Fruit fly (Drosophila melanogaster): Measurements from ENCODE around the gene Vps53.

Gene Vps53

DNA sequence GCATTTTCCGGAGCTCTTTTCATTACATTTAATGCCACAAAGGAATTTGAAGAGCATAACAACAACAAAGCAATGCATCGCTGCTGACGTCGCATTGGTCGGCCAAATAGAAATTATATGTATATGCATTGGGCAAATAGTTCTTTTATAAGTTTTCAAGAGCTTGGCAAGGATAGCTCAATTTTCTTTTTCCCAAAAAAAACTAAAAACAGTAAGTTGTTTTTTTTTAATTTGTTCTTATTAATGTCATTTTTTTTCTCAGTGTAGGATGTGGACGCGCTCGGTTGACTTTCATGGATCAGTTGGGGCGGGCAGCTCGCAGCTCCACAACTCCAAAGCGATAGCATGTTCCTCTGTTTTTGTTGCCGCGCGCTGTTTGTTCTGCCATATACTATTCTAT lies 26.7 kb downstream of the Vps53 start:
- TF ChIP-seq Ets98B (GFP tag; IDR thresholded peaks at IDR 0.05): peak; percentile 26; the same call in 1 of the 2 replicates
- TF ChIP-seq EcR (GFP tag; optimal IDR thresholded peaks at IDR 0.05): no peak
- peak; percentile 27 for TF ChIP-seq CG17806 (tag; optimal IDR thresholded peaks at IDR 0.05)
- no peak for TF ChIP-seq CG13204 (GFP tag; optimal IDR thresholded peaks at IDR 0.05)
- TF ChIP-seq CG9948 (tag; optimal IDR thresholded peaks at IDR 0.05): peak; percentile 5
- TF ChIP-seq D1 (tag; optimal IDR thresholded peaks at IDR 0.05): no peak
- peak; percentile 50 for TF ChIP-seq CG8301 (tag; optimal IDR thresholded peaks at IDR 0.05)
- TF ChIP-seq rn (GFP tag; IDR thresholded peaks at IDR 0.05): 0 out of 2 replicates have a peak, but pooled peaks have one; percentile 3
- peak; percentile 1 for TF ChIP-seq CG8159 (tag; optimal IDR thresholded peaks at IDR 0.05)
- peak; percentile 58; the same call in 2 of the 3 replicates for TF ChIP-seq CG4496 (GFP tag; IDR thresholded peaks at IDR 0.05)
- no peak for TF ChIP-seq CG34367 (tag; optimal IDR thresholded peaks at IDR 0.05)
- peak; percentile 66 for TF ChIP-seq fd96Ca (GFP tag; IDR thresholded peaks at IDR 0.05)
- no peak; the same call in 1 of the 2 replicates for TF ChIP-seq CG32121 (GFP tag; IDR thresholded peaks at IDR 0.05)
- peak; percentile 68 for TF ChIP-seq Pif1A (GFP tag; optimal IDR thresholded peaks at IDR 0.05)
- peak; percentile 52 for TF ChIP-seq CG12605 (GFP tag; IDR thresholded peaks at IDR 0.05)
- no peak for TF ChIP-seq CG10348 (GFP tag; IDR thresholded peaks at IDR 0.05)
- TF ChIP-seq Pif1B (GFP tag; optimal IDR thresholded peaks at IDR 0.05): no peak
- no peak for TF ChIP-seq Snoo (tag; optimal IDR thresholded peaks at IDR 0.05)
- TF ChIP-seq CG14655 (GFP tag; optimal IDR thresholded peaks at IDR 0.05): peak; percentile 64

- TF ChIP-seq EcR (GFP tag; optimal IDR thresholded peaks at IDR 0.05) (peak; percentile 93), CG9948 (tag; optimal IDR thresholded peaks at IDR 0.05) (no peak)
These were observed 30.8 kb downstream of the Vps53 start for dm6 chr2L:4355066-4355465.

- no peak for TF ChIP-seq D1 (tag; optimal IDR thresholded peaks at IDR 0.05)
- TF ChIP-seq Pif1B (GFP tag; optimal IDR thresholded peaks at IDR 0.05): no peak
- no peak for TF ChIP-seq CG17806 (tag; optimal IDR thresholded peaks at IDR 0.05)
- no peak for TF ChIP-seq CG12605 (GFP tag; IDR thresholded peaks at IDR 0.05)
- TF ChIP-seq Pif1A (GFP tag; optimal IDR thresholded peaks at IDR 0.05): no peak
- no peak for TF ChIP-seq CG9948 (tag; optimal IDR thresholded peaks at IDR 0.05)
- no peak for TF ChIP-seq CG10348 (GFP tag; IDR thresholded peaks at IDR 0.05)
- TF ChIP-seq gl (tag; optimal IDR thresholded peaks at IDR 0.05): no peak
- no peak for TF ChIP-seq CG15710 (tag; optimal IDR thresholded peaks at IDR 0.05)
- no peak for TF ChIP-seq CG8159 (tag; optimal IDR thresholded peaks at IDR 0.05)
- no peak for TF ChIP-seq fd96Ca (GFP tag; IDR thresholded peaks at IDR 0.05)
- no peak for TF ChIP-seq CG13204 (GFP tag; optimal IDR thresholded peaks at IDR 0.05)
- TF ChIP-seq CG34367 (tag; optimal IDR thresholded peaks at IDR 0.05): no peak
- TF ChIP-seq rn (GFP tag; IDR thresholded peaks at IDR 0.05): no peak
- no peak for TF ChIP-seq Snoo (tag; optimal IDR thresholded peaks at IDR 0.05)
- no peak for TF ChIP-seq Ets98B (GFP tag; IDR thresholded peaks at IDR 0.05)
- TF ChIP-seq CG32121 (GFP tag; IDR thresholded peaks at IDR 0.05): no peak
- no peak for TF ChIP-seq CG4496 (GFP tag; IDR thresholded peaks at IDR 0.05)
These were observed 33.2 kb downstream of the Vps53 start, which contains the start of gene CG15429 for dm6 chr2L:4352675-4353074. CG15429 (plus strand) TSS chr2L:4352975.

DNA sequence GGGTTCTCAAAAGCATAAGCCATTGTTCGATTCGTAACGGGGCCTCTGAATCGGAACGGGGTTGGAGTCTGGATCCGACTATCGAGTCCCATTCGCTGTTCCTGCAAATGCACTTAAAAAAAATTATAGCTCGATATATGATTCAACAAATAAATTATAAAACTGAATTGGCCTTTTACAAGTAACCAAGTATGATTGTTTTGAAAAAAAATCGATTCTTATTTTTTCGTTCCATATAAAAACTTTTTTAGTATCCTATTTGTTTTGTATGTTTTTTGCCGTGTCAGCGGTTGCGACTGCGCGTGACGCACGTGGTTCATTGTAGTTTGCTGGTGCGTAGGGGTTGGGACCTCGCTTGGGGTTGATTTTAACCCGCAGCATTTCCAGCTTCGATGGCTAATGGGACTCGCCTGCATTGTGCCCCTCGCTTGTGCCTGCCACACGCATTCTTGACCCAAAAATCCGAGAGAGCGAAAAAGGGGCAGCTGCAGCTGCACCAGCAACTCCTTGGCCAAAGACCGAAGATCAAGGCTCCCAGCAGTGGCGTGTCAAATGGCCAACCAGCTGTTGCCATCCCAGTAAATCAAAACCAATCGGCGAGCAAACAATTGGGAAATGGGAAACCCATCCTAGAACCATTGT lies 35.1 kb downstream of the Vps53 start:
- TF ChIP-seq CG34367 (tag; optimal IDR thresholded peaks at IDR 0.05): peak; percentile 19
- peak; percentile 51 for TF ChIP-seq CG15710 (tag; optimal IDR thresholded peaks at IDR 0.05)
- peak; percentile 46 for TF ChIP-seq CG17806 (tag; optimal IDR thresholded peaks at IDR 0.05)
- TF ChIP-seq gl (tag; optimal IDR thresholded peaks at IDR 0.05): no peak
- TF ChIP-seq CG8301 (tag; optimal IDR thresholded peaks at IDR 0.05): peak; percentile 14
- TF ChIP-seq EcR (GFP tag; optimal IDR thresholded peaks at IDR 0.05): no peak
- no peak for TF ChIP-seq D1 (tag; optimal IDR thresholded peaks at IDR 0.05)
- no peak for TF ChIP-seq CG10348 (GFP tag; IDR thresholded peaks at IDR 0.05)
- TF ChIP-seq CG12605 (GFP tag; IDR thresholded peaks at IDR 0.05): no peak
- peak; percentile 12 for TF ChIP-seq CG14655 (GFP tag; optimal IDR thresholded peaks at IDR 0.05)
- TF ChIP-seq CG9948 (tag; optimal IDR thresholded peaks at IDR 0.05): peak; percentile 29
- no peak for TF ChIP-seq Snoo (tag; optimal IDR thresholded peaks at IDR 0.05)
- no peak for TF ChIP-seq CG32121 (GFP tag; IDR thresholded peaks at IDR 0.05)
- TF ChIP-seq CG8159 (tag; optimal IDR thresholded peaks at IDR 0.05): peak; percentile 63

DNA sequence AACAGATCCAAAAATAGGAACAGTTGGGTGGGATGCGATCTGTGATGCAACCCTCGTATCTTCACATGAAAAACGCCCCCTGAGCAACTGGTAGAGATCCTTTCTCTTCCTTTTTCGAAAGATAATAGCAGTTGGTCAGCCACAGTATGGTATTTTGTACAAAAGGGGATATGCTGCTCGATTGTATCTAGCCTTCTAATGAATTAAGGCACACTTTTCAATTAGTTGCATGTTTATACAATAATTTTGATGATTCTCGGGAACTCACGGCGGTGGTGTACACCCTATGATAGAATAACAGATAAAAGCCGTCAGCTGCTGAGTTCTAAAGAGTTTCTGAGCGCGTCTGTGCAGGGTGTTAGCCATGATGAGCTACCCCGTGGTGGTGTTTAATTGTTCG lies 36.2 kb downstream of the Vps53 start:
- TF ChIP-seq CG10348 (GFP tag; IDR thresholded peaks at IDR 0.05): no peak
- no peak for TF ChIP-seq CG9948 (tag; optimal IDR thresholded peaks at IDR 0.05)
- TF ChIP-seq Ets98B (GFP tag; IDR thresholded peaks at IDR 0.05): no peak
- no peak for TF ChIP-seq CG12605 (GFP tag; IDR thresholded peaks at IDR 0.05)

dm6 chr2L:4348545-4348944 lies 37.3 kb downstream of the Vps53 start:
- TF ChIP-seq CG8159 (tag; optimal IDR thresholded peaks at IDR 0.05): peak; percentile 80
- TF ChIP-seq Pif1A (GFP tag; optimal IDR thresholded peaks at IDR 0.05): peak; percentile 74
- peak; percentile 78 for TF ChIP-seq CG15710 (tag; optimal IDR thresholded peaks at IDR 0.05)
- no peak for TF ChIP-seq D1 (tag; optimal IDR thresholded peaks at IDR 0.05)
- TF ChIP-seq CG8301 (tag; optimal IDR thresholded peaks at IDR 0.05): peak; percentile 42
- peak; percentile 70 for TF ChIP-seq CG17806 (tag; optimal IDR thresholded peaks at IDR 0.05)
- TF ChIP-seq Snoo (tag; optimal IDR thresholded peaks at IDR 0.05): peak; percentile 72
- no peak for TF ChIP-seq rn (GFP tag; IDR thresholded peaks at IDR 0.05)
- TF ChIP-seq Ets98B (GFP tag; IDR thresholded peaks at IDR 0.05): peak; percentile 52
- peak; percentile 36; the same call in 1 of the 2 replicates for TF ChIP-seq CG32121 (GFP tag; IDR thresholded peaks at IDR 0.05)
- TF ChIP-seq fd96Ca (GFP tag; IDR thresholded peaks at IDR 0.05): peak; percentile 48; the same call in 2 of the 3 replicates
- TF ChIP-seq gl (tag; optimal IDR thresholded peaks at IDR 0.05): no peak
- TF ChIP-seq CG34367 (tag; optimal IDR thresholded peaks at IDR 0.05): peak; percentile 51
- TF ChIP-seq CG9948 (tag; optimal IDR thresholded peaks at IDR 0.05): peak; percentile 58
- peak; percentile 57; the same call in 2 of the 3 replicates for TF ChIP-seq CG4496 (GFP tag; IDR thresholded peaks at IDR 0.05)
- peak; percentile 49 for TF ChIP-seq CG13204 (GFP tag; optimal IDR thresholded peaks at IDR 0.05)
- peak; percentile 59 for TF ChIP-seq CG14655 (GFP tag; optimal IDR thresholded peaks at IDR 0.05)
- peak; percentile 74 for TF ChIP-seq Pif1B (GFP tag; optimal IDR thresholded peaks at IDR 0.05)
- TF ChIP-seq CG12605 (GFP tag; IDR thresholded peaks at IDR 0.05): no peak
- no peak for TF ChIP-seq EcR (GFP tag; optimal IDR thresholded peaks at IDR 0.05)
- no peak for TF ChIP-seq CG10348 (GFP tag; IDR thresholded peaks at IDR 0.05)

All from whole organism, pupa.